Worm (Caenorhabditis elegans) whole organism, L4/young adult: ENCODE measurements around the gene moc-3.

Experiments
- W03F9.2 ChIP-seq: fragments of 150-350 bp; optimal IDR thresholded peaks from 2 replicates; lab custom pipeline; 2014; ENCODE audit warnings: missing biosample characterization, missing genetic modification characterization
- dao-5 ChIP-seq: sonication (generic microtip); optimal IDR thresholded peaks from 2 replicates; lab custom pipeline; 2016; ENCODE audit warnings: missing genotype, missing genetic modification characterization, moderate library complexity, missing compliant biosample characterization
- him-1 ChIP-seq: sonication (generic microtip); optimal IDR thresholded peaks from 2 replicates; lab custom pipeline; 2016; ENCODE audit warnings: missing genotype, missing genetic modification reagents, missing genetic modification characterization, missing compliant biosample characterization

DNA sequence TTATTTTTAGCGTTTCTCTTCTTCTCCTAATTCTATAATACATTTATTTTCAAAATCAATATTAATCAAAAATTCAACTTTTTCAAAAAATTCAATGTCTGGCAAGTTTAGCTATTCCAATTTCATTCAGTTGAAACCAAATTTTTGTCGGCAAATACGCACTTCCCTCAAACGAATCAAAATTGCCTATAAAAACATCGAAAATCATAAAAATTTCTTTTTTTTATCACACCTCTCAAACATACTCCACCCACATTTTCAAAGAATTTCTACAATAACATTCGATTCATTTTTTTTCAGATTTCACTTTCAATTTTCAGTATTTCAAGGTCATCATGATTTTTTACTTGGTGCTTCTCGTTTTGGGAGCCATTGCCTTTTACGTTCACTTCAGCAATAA is 28.7 kb downstream of the moc-3 start, which contains the start of gene faah-1:
- TF ChIP-seq him-1 (tag; lab: Kevin White, UChicago): no peak
- TF ChIP-seq dao-5 (tag; lab: Kevin White, UChicago): no peak
- TF ChIP-seq W03F9.2 (tag; lab: Kevin White, UChicago): no peak
